Worm (Caenorhabditis elegans) whole organism, young adult: Measurements from ENCODE around the gene ZC443.7.

Experiments
- F52B5.7 ChIP-seq: sonication (generic microtip); optimal IDR thresholded peaks from 2 replicates; lab custom pipeline; 2016; ENCODE audit warnings: mild to moderate bottlenecking, missing genetic modification characterization, missing compliant biosample characterization
- T26A5.8 ChIP-seq: sonication (generic microtip); optimal IDR thresholded peaks from 2 replicates; lab custom pipeline; 2016; ENCODE audit warnings: missing genetic modification characterization, missing compliant biosample characterization
- Y67H2A.10 ChIP-seq: fragments of 200-800 bp; sonication (Bioruptor generic); conservative IDR thresholded peaks from 2 replicates; pipeline ENCODE4 v1.3.6; 2022; ENCODE audit warnings: missing genetic modification reagents, missing genetic modification characterization, missing compliant biosample characterization
- ama-1 ChIP-seq, 3 experiments: fragments of 150-350 bp in 1 of 3; sonication (generic microtip) in 2 of 3; optimal IDR thresholded peaks; 2 replicates each; lab custom pipeline; 2014 to 2018; ENCODE audit warnings: missing biosample characterization in 2 of 3, missing genetic modification characterization in 2 of 3, missing genetic modification reagents in 2 of 3
- aptf-2 ChIP-seq: fragments of 200-800 bp; sonication (Bioruptor generic); conservative IDR thresholded peaks from 2 replicates; pipeline ENCODE4 v1.3.6; 2022; ENCODE audit warnings: missing genetic modification reagents, missing genetic modification characterization, missing compliant biosample characterization
- lir-1 ChIP-seq: fragments of 200-800 bp; sonication (Bioruptor generic); conservative IDR thresholded peaks from 2 replicates; pipeline ENCODE4 v1.3.6; 2022; ENCODE audit warnings: missing genetic modification reagents, missing genetic modification characterization, missing compliant biosample characterization
- rpc-1 ChIP-seq, 2 experiments: fragments of 150-350 bp in 1 of 2; sonication (generic microtip) in 1 of 2; optimal IDR thresholded peaks; 2 replicates each; lab custom pipeline; 2014 to 2018; ENCODE audit warnings: missing biosample characterization in 1 of 2, missing genetic modification characterization in 1 of 2, missing genetic modification reagents in 1 of 2, missing genotype in 1 of 2

ce11 chrV:12763291-12763995, 42.8 kb upstream of the ZC443.7 start, which contains the start of the genes abcf-1 and scc-3:
- TF ChIP-seq rpc-1 (optimal IDR thresholded peaks at IDR 0.05; lab: Kevin White, UChicago) (no peak), rpc-1 (tag; optimal IDR thresholded peaks at IDR 0.05; lab: Kevin White, UChicago) (no peak), T26A5.8 (no peak), lir-1 (no peak), ama-1 (optimal IDR thresholded peaks at IDR 0.05; lab: Kevin White, UChicago) (no peak), ama-1 (GFP tag; optimal IDR thresholded peaks at IDR 0.05; lab: Kevin White, UChicago) (no peak), Y67H2A.10 (no peak), aptf-2 (GFP tag; lab: Robert Waterston, UW) (no peak), F52B5.7 (tag; lab: Kevin White, UChicago) (no peak)
